Fruit fly (Drosophila melanogaster) S2 (cell line): ENCODE measurements around the gene tal-1A.

ENCODE experiments used
- CG8478 ChIP-seq: fragments of >200 bp; optimal IDR thresholded peaks from 2 replicates; lab custom pipeline; 2018
- CTCF ChIP-seq, 2 experiments: fragments of >200 bp; optimal IDR thresholded peaks; 2 replicates each; lab custom pipeline; 2018

Gene tal-1A

DNA sequence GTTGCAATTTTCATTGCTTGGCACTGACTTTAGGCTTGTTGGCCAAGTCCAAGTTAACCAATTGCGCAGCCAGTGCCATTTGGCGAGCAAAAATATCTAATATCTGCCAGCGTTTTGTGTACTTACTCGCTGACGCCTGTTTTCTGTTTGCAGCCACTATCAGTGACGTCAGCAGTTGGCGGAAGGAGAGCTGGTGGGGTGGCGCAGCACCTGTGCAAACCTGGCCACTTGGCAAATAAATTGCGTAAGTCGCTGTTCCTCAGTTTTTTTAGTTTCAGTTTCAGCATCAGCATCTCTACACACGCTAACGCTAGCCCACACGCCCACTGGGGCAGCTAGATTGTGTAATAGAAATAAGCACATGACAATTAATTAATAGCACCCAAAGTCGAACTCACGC, 6.1 kb downstream of the tal-1A start:
- TF ChIP-seq CG8478 (lab: Kevin White, UChicago) = no peak

DNA sequence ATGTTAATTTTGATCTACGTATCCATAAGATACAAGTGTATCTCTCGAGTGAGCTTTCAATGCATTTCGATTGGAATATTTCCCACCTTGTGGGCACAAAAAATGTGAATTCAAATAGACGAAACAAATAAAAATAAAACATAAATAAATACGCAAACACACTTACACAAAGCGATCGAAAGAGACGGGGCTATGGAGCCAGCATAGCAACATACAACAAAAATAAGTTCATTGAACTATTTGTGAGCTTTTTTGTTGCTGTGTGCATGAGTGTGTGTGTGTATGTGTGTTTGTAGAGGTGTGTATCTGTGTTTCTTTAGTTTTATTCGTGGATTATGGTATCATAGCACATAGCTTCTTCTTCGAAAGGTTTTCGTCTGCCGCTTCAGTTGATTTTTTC, 7.6 kb downstream of the tal-1A start:
- TF ChIP-seq CG8478 (lab: Kevin White, UChicago) (no peak), CTCF (optimal IDR thresholded peaks at IDR 0.05; lab: Kevin White, UChicago) (no peak)

DNA sequence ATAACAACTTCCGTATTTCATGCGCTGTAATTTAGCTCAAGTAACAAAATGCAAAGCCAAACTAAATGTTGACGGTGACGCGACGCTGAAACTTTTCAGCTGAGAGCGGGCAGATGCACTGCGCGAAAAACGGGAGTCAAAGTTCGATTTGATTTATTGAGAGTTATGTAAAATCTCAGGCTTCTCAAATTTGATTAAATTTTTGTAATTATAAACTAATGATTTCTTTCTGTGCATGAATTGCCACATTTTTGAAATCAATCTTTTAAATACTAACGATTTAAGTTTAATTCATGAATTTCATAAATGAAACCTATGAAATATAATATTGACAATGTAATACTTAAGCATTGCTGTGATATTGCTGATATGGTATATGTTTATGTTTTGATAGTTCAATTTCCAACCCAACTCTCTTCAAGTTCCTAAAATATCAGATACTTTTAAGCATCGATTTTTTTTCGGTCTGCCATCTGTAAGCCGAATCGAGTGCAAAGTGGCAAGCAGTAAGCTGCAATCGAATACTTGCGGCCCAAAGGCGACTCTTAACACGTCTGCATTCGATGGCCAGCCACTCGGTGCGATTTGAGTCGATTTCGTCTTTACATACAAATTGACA, 9.8 kb downstream of the tal-1A start:
- TF ChIP-seq CTCF (optimal IDR thresholded peaks at IDR 0.05; lab: Kevin White, UChicago) (no peak), CG8478 (lab: Kevin White, UChicago) (no peak)

DNA sequence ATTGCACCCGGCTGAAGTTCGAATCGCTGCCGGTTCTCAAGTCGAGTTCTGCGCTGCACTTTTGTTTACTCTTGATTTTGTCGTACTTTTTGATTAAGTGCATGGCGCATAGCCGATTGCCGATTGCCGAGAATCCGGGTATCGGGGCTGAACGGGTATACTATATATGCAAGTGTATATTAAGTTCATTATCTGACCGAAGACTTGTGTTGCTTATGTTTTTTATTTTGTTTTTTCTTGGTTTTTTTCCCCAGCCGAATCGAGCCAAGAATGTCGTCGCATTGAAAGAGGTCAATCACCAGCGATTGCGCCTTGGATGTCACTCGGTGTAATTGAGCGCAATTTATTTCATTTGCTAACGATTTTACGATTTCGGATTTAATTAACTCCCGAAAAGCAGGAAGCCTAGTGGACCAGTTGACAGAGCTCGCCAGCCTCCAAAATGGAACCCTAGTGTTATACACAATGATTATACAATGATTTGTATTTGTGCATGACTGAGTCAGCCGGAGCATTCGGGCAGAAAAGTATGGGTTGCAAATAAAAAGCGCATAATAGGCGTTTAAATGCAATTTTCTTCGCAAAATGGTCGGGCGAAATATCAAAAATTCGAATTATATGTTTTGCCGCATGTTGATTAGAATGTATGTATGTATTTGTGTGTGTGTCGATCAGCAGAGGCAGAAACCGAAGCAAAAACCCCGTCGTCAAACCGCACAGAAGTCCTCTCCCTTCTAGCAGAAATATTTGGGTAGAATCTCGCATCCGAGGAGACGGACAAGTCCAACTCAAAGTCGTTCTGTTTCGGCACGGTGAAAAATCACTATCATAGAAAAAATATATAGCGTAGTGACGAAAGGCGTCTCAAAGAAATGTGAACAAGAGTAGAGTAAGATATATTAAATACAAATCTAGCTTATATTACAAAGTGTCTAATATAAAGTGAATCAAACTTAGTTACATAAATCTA, 15.3 kb downstream of the tal-1A start, which contains the start of gene Mst87F:
Gene Mst87F (minus strand): TSS at position 56 of the 970 bp plus-strand sequence.
- TF ChIP-seq CTCF (optimal IDR thresholded peaks at IDR 0.05; lab: Kevin White, UChicago) = no peak
- no peak for TF ChIP-seq CG8478 (lab: Kevin White, UChicago)

DNA sequence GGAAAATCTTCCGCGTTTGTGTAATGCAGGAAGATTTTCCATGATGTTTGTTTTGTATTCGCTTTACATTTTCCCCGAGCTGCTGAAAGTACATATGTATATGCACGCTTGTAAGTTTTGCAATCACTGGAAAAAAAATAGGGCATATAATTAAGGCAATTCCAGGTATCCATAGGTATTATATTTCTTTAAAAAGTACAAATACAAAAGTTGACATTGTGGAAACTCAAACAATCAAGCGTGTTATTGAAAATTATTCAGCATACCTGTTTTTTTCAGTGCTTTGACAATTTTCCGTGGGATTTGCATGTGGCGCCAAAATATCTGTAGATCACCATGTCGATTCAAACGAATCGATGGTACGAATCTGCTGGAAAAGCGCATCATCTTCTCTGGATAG, 18.1 kb downstream of the tal-1A start:
- TF ChIP-seq CG8478 (lab: Kevin White, UChicago) (no peak), CTCF (optimal IDR thresholded peaks at IDR 0.05; lab: Kevin White, UChicago) (no peak)

DNA sequence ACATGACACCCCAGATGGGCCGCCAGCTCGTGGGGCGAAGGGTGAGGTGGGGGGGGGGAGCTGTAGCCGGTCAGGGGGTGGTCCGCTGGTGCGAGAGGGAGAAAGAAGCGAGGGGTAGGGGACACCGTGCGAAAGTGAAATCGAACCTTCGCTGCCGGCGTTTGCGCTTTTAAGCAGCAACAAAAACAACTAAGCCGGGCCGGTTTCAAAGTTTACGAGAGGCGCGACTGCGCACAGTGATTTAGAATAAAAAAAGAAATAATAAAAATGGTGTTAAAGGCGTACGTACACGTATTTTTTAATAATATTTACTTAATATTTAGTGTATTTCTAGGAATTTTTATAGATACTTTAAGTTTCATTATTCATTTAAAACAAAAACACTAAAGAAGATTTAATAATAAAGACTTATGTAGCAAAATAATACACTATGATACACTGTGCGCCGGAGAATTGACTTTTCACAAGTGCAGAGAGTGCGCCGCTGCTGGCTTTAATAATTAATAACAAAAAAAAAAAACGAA, 18.7 kb downstream of the tal-1A start:
- TF ChIP-seq CG8478 (lab: Kevin White, UChicago) (no peak), CTCF (optimal IDR thresholded peaks at IDR 0.05; lab: Kevin White, UChicago) (no peak)

DNA sequence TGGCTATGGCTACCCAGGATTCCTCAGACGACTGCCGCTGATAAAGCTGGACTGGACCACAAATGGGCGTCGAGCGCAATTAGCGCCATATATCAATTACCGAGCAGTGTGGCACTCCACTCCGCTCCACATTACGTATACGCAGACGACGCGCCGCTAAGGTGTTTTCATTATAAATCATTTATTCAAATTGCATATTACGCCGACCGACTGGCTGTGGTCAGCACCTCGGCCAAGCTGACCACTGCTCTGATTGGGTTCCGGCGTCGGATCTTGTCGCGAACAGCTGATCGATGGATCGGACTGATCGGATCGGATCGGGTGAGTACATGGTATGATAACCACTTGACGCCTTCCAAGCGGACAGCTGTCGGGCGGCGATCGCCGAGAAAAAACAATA, 20.0 kb downstream of the tal-1A start:
- TF ChIP-seq CG8478 (lab: Kevin White, UChicago) (no peak), CTCF (optimal IDR thresholded peaks at IDR 0.05; lab: Kevin White, UChicago) (no peak)

DNA sequence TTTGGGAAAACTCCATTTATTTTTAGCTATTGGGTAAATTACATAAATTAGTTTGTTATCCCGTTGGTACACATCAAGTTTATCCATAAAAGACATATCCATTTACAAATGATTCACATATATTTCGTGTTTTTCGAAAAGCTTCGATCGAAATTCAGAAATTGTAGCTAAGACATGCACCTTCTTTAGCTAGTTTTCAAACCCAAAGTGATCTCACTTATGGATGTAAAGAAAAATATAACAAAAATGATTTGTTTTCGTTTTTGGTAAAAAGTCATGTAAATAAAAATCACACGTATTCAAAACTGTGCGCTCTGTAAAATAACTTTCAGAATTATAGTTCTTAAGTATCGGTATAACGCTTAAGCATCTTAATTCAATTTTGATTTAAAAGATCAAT, 20.6 kb downstream of the tal-1A start:
- TF ChIP-seq CG8478 (lab: Kevin White, UChicago) (no peak), CTCF (optimal IDR thresholded peaks at IDR 0.05; lab: Kevin White, UChicago) (peak; percentile 63 to 78)

DNA sequence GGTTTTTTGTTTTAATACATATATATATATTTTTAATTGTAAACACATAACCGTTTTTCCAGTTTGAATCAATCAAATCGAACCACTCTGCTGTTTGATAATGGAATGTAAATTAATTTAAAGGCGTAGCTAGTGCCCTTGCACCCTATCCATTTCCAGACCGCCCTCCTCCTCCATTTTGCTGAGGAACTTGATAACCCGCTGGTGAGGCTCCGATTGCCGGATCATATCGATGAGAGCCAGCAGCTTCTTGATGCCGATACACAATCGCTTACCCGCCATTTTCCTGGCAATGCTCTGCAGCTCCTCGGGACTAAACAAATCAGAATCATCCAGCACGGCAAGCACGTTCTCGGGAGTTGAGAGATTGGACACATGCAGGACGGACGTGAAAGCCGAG, 21.6 kb downstream of the tal-1A start:
- TF ChIP-seq CTCF (optimal IDR thresholded peaks at IDR 0.05; lab: Kevin White, UChicago) (no peak), CG8478 (lab: Kevin White, UChicago) (no peak)

DNA sequence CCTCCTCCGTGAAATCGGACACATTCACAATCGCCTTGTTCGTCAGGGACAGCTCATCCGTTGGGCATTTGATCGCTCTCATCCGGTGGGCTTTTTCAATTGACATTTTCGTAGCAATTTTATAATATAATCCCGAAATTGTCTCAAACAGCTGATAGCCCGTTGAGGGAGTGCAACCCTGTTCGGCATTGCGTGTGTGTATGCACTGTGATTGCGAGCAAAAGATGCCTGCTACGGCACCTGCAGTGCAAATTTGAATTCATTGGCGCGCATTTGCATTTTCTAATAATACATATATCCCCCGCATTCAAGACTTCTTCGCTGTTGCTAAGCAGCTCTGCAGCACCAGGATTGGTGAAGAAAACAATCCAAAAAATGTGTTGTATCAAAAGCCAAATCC, 24.9 kb downstream of the tal-1A start, which contains the start of gene Nsf2:
Gene Nsf2 (minus strand): TSS at position 185 of the 400 bp plus-strand sequence.
- TF ChIP-seq CG8478 (lab: Kevin White, UChicago) (no peak), CTCF (optimal IDR thresholded peaks at IDR 0.05; lab: Kevin White, UChicago) (peak in 1 of 2 experiments; percentile 46)

DNA sequence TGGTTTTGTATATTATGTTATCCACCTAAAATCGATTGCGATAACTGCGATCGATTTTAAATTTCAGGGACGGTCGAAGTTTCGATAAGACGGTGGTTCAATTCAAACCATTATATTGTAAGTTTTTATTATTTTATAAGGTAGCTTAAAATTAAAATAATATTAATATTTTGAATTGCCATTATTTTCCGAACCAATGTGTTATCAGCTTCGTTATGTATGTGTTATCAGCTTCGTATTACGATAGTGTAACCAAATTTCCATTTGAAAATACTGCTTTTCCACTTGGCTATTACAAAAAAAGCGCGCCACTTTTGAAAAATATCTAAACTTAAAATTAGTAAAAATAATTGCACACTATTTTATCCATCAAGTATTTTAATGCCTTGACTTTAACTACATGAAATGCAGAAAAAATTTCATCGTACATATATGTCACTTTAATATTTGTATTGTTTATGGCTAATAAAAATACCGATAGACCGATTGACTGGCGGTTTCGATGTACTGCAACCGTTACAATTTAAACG, 27.0 kb downstream of the tal-1A start, which contains the start of gene CG31495:
Gene CG31495 (minus strand): TSS at position 52 of the 530 bp plus-strand sequence.
- TF ChIP-seq CTCF (optimal IDR thresholded peaks at IDR 0.05; lab: Kevin White, UChicago) = no peak
- TF ChIP-seq CG8478 (lab: Kevin White, UChicago) = no peak

DNA sequence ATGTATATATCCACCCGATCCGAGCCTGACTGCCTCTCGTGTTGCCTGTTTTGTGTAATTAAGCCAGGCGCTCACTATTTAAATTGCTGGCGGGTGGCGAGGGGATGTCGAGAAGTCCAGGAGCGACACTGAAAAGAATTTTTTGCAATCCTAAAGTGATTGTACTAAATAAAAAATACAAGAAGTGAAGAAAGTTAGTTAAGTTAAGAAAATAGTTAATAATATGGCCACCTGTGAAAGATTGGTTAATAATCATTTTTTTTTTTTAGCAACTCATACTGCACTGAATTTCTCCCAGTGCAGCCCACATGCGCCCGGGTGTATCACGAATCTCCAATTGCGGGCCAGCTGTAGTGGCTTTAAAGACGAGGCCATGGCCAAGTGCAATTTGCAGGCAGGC, 28.0 kb downstream of the tal-1A start:
- no peak for TF ChIP-seq CTCF (optimal IDR thresholded peaks at IDR 0.05; lab: Kevin White, UChicago)
- TF ChIP-seq CG8478 (lab: Kevin White, UChicago) = no peak

DNA sequence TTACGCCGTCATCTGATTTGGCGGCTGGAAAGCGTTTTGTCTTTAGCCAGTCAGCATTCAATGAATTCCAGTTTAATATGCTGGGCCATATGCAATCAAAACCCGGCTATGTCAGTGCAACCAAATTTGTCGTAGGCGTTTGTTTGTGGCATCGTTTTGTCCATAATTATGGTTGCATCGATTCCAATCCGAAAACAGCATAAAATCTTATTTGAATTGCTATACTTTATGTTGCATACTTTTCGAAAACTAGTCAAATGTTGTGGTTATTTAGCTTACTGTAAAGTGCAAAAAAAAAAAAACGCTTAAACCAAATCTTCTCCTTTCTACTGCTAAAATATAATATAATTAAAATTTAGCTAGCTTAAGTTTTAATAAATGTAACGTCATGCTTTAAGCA, 29.6 kb downstream of the tal-1A start:
- TF ChIP-seq CG8478 (lab: Kevin White, UChicago) (no peak), CTCF (optimal IDR thresholded peaks at IDR 0.05; lab: Kevin White, UChicago) (no peak)

DNA sequence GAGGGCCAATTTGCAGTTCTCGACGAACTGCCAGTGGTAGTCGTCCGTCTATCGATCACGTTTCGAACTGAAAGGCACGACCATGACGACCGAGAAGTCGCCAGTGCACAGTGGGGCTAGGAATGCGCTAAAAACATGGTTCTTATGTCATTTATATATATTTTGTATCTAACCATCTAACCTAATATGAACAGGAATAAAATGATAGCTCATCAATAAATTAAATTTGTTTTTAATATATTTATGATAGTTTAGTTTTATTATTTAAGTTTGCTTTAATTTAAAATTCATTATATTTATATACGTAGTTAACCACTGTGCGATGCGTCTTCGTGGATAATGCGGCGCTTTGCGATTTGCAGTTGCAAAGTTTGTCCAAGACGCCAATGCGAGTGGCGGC, 30.7 kb downstream of the tal-1A start:
- no peak for TF ChIP-seq CG8478 (lab: Kevin White, UChicago)
- TF ChIP-seq CTCF (optimal IDR thresholded peaks at IDR 0.05; lab: Kevin White, UChicago) = no peak
